Worm (Caenorhabditis elegans): ENCODE data around the gene F20H11.4.
A peak's percentile ranks its signal among the peaks of the same experiment; 100 is the strongest.

F20H11.4 gene

DNA sequence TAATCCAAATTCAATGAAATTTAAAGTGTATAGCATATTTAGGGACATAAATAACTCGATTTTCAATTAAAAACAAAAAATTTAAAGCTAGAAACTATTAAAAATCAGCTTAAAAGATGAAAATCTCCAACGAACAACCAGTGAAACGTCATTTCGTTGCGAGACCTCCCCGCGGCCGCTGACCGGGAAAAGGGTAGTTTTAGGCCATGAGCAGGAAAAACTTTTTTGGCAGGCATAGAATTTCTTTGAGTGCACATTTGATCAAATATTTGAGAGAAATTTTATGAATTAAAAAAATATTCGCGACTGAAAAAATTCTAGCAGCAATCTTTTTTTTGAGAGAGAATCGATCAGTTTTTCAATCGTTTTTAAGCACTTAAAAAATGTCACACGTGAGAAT lies 16.9 kb downstream of the F20H11.4 start (continued):
- TF ChIP-seq ceh-40 (GFP tag; IDR thresholded peaks at IDR 0.05) (no peak), die-1 (tag; optimal IDR thresholded peaks at IDR 0.05) (no peak), nhr-27 (tag; optimal IDR thresholded peaks at IDR 0.05) (no peak), hsf-1 (GFP tag; IDR thresholded peaks at IDR 0.05) (no peak), madf-10 (tag; optimal IDR thresholded peaks at IDR 0.05) (no peak), nhr-80 (tag; optimal IDR thresholded peaks at IDR 0.05) (peak; percentile 39), let-526 (GFP tag; IDR thresholded peaks at IDR 0.05) (no peak), F22D6.2 (tag; optimal IDR thresholded peaks at IDR 0.05) (no peak), mel-28 (tag; optimal IDR thresholded peaks at IDR 0.05; ENCODE audit: borderline replicate concordance) (no peak), dpff-1 (tag; optimal IDR thresholded peaks at IDR 0.05) (no peak), ceh-27 (GFP tag; optimal IDR thresholded peaks at IDR 0.05) (peak; percentile 4), cebp-1 (GFP tag; IDR thresholded peaks at IDR 0.05) (no peak), cebp-1 (tag; optimal IDR thresholded peaks at IDR 0.05) (peak; percentile 36), Y56A3A.18 (GFP tag; IDR thresholded peaks at IDR 0.05) (no peak), pha-4 (tag; optimal IDR thresholded peaks at IDR 0.05) (no peak), F57C9.4 (tag; optimal IDR thresholded peaks at IDR 0.05) (no peak), nhr-179 (tag; optimal IDR thresholded peaks at IDR 0.05) (no peak), Y53F4B.3 (GFP tag; IDR thresholded peaks at IDR 0.05) (no peak), zim-3 (tag; optimal IDR thresholded peaks at IDR 0.05) (no peak), mcd-1 (GFP tag; IDR thresholded peaks at IDR 0.05) (peak; percentile 59), Y79H2A.3 (GFP tag; conservative IDR thresholded peaks at IDR 0.05) (no peak), D2030.7 (GFP tag; IDR thresholded peaks at IDR 0.05) (peak; percentile 40; the same call in 1 of the 2 replicates), ztf-18 (tag; optimal IDR thresholded peaks at IDR 0.05) (peak; percentile 12), mes-4 (tag; optimal IDR thresholded peaks at IDR 0.05) (no peak), ekl-4 (GFP tag; IDR thresholded peaks at IDR 0.05) (no peak), ets-4 (GFP tag; optimal IDR thresholded peaks at IDR 0.05) (no peak), pbrm-1 (GFP tag; IDR thresholded peaks at IDR 0.05) (no peak), nfyb-1 (GFP tag; IDR thresholded peaks at IDR 0.05) (no peak), lir-1 (GFP tag; conservative IDR thresholded peaks at IDR 0.05) (no peak), ztf-6 (GFP tag; IDR thresholded peaks at IDR 0.05) (no peak), attf-6 (GFP tag; IDR thresholded peaks at IDR 0.05) (no peak), egrh-3 (GFP tag; IDR thresholded peaks at IDR 0.05) (no peak), madf-8 (GFP tag; conservative IDR thresholded peaks at IDR 0.05) (peak; percentile 83), ztf-26 (tag; optimal IDR thresholded peaks at IDR 0.05) (no peak), B0035.1 (tag; optimal IDR thresholded peaks at IDR 0.05) (no peak), ceh-91 (GFP tag; IDR thresholded peaks at IDR 0.05) (0 out of 2 replicates have a peak, but pooled peaks have one; percentile 28), nfya-1 (tag; optimal IDR thresholded peaks at IDR 0.05; ENCODE audit: borderline replicate concordance, insufficient read depth) (no peak), Y95B8A.8 (GFP tag; IDR thresholded peaks at IDR 0.05) (no peak), lsl-1 (GFP tag; optimal IDR thresholded peaks at IDR 0.05) (peak; percentile 43), C17E4.6 (GFP tag; IDR thresholded peaks at IDR 0.05) (no peak), K11D2.4 (GFP tag; IDR thresholded peaks at IDR 0.05) (no peak), hmg-1.2 (GFP tag; IDR thresholded peaks at IDR 0.05) (no peak), athp-1 (tag; optimal IDR thresholded peaks at IDR 0.05) (no peak), B0019.2 (GFP tag; conservative IDR thresholded peaks at IDR 0.05) (no peak), F10E7.11 (tag; optimal IDR thresholded peaks at IDR 0.05) (no peak), attf-3 (GFP tag; conservative IDR thresholded peaks at IDR 0.05) (no peak), nhr-120 (GFP tag; IDR thresholded peaks at IDR 0.05) (no peak), ztf-3 (GFP tag; optimal IDR thresholded peaks at IDR 0.05) (no peak), sptf-2 (GFP tag; optimal IDR thresholded peaks at IDR 0.05) (no peak), xnd-1 (tag; optimal IDR thresholded peaks at IDR 0.05) (peak; percentile 59), unc-130 (GFP tag; optimal IDR thresholded peaks at IDR 0.05) (peak; percentile 20)
